Worm (Caenorhabditis elegans) whole organism, late embryonic: ENCODE data around the gene mks-3.

Experiments
- C38D4.7 ChIP-seq: fragments of 200-800 bp; sonication (Bioruptor generic); optimal IDR thresholded peaks from 2 replicates; lab custom pipeline; 2018; ENCODE audit warnings: mild to moderate bottlenecking, missing genetic modification characterization, moderate library complexity, missing compliant biosample characterization
- F13H6.1 ChIP-seq: sonication (generic microtip); optimal IDR thresholded peaks from 2 replicates; lab custom pipeline; 2016; ENCODE audit warnings: missing genetic modification characterization, missing compliant biosample characterization
- K02D7.2 ChIP-seq: sonication (generic microtip); optimal IDR thresholded peaks from 2 replicates; lab custom pipeline; 2017; ENCODE audit warnings: mild to moderate bottlenecking, missing genetic modification characterization, missing compliant biosample characterization
- K09A11.1 ChIP-seq: sonication (generic microtip); optimal IDR thresholded peaks from 2 replicates; lab custom pipeline; 2017; ENCODE audit warnings: antibody characterized with exemption, mild to moderate bottlenecking, missing genetic modification characterization, missing compliant biosample characterization; ENCODE audit not compliant: insufficient read depth
- ama-1 ChIP-seq: fragments of 150-350 bp; optimal IDR thresholded peaks from 2 replicates; lab custom pipeline; 2014
- ceh-19 ChIP-seq: fragments of 200-800 bp; sonication (Bioruptor generic); optimal IDR thresholded peaks from 2 replicates; lab custom pipeline; 2018; ENCODE audit warnings: mild to moderate bottlenecking, missing genetic modification characterization, missing compliant biosample characterization
- ceh-2 ChIP-seq: sonication (generic microtip); optimal IDR thresholded peaks from 2 replicates; lab custom pipeline; 2016; ENCODE audit warnings: missing genotype, missing genetic modification characterization, missing compliant biosample characterization
- ceh-24 ChIP-seq: sonication (generic microtip); optimal IDR thresholded peaks from 2 replicates; lab custom pipeline; 2016; ENCODE audit warnings: mild to moderate bottlenecking, missing genetic modification characterization, missing compliant biosample characterization
- ceh-31 ChIP-seq: sonication (generic microtip); optimal IDR thresholded peaks from 2 replicates; lab custom pipeline; 2016; ENCODE audit warnings: missing genetic modification characterization, missing compliant biosample characterization
- ceh-34 ChIP-seq: sonication (generic microtip); optimal IDR thresholded peaks from 2 replicates; lab custom pipeline; 2016; ENCODE audit warnings: mild to moderate bottlenecking, missing genetic modification characterization, missing compliant biosample characterization
- ceh-48 ChIP-seq: sonication (generic microtip); optimal IDR thresholded peaks from 2 replicates; lab custom pipeline; 2016; ENCODE audit warnings: missing genetic modification characterization, inconsistent platforms, missing compliant biosample characterization
- dmd-4 ChIP-seq: sonication (generic microtip); optimal IDR thresholded peaks from 2 replicates; lab custom pipeline; 2016; ENCODE audit warnings: borderline replicate concordance, missing genetic modification characterization, missing compliant biosample characterization
- dve-1 ChIP-seq: sonication (generic microtip); optimal IDR thresholded peaks from 2 replicates; lab custom pipeline; 2017; ENCODE audit warnings: antibody characterized with exemption, mild to moderate bottlenecking, missing genetic modification characterization, missing compliant biosample characterization
- elt-2 ChIP-seq: sonication (generic microtip); optimal IDR thresholded peaks from 2 replicates; lab custom pipeline; 2016; ENCODE audit warnings: missing genetic modification reagents, missing genetic modification characterization, missing compliant biosample characterization
- eyg-1 ChIP-seq: sonication (generic microtip); optimal IDR thresholded peaks from 2 replicates; lab custom pipeline; 2016; ENCODE audit warnings: missing genotype, missing genetic modification characterization, missing compliant biosample characterization
- fkh-6 ChIP-seq: sonication (generic microtip); optimal IDR thresholded peaks from 2 replicates; lab custom pipeline; 2016; ENCODE audit warnings: missing genetic modification characterization, missing compliant biosample characterization
- hlh-15 ChIP-seq: sonication (generic microtip); optimal IDR thresholded peaks from 2 replicates; lab custom pipeline; 2016; ENCODE audit warnings: missing genetic modification characterization, missing compliant biosample characterization
- hlh-8 ChIP-seq: sonication (generic microtip); optimal IDR thresholded peaks from 2 replicates; lab custom pipeline; 2016; ENCODE audit warnings: missing genotype, missing genetic modification characterization, missing compliant biosample characterization
- lin-11 ChIP-seq: fragments of 200-800 bp; sonication (Bioruptor generic); optimal IDR thresholded peaks from 2 replicates; lab custom pipeline; 2018; ENCODE audit warnings: mild to moderate bottlenecking, missing genetic modification characterization, missing compliant biosample characterization
- madf-2 ChIP-seq: sonication (generic microtip); optimal IDR thresholded peaks from 2 replicates; lab custom pipeline; 2017; ENCODE audit warnings: missing genetic modification characterization, missing compliant biosample characterization
- mec-3 ChIP-seq: sonication (generic microtip); optimal IDR thresholded peaks from 2 replicates; lab custom pipeline; 2016; ENCODE audit warnings: borderline replicate concordance, missing genetic modification characterization, missing compliant biosample characterization
- nfya-1 ChIP-seq: sonication (generic microtip); optimal IDR thresholded peaks from 2 replicates; lab custom pipeline; 2017; ENCODE audit warnings: missing genetic modification characterization, mild to moderate bottlenecking, missing compliant biosample characterization, antibody characterized with exemption, moderate library complexity
- nhr-11 ChIP-seq: fragments of 150-350 bp; optimal IDR thresholded peaks from 2 replicates; lab custom pipeline; 2014; ENCODE audit warnings: missing biosample characterization, missing genetic modification characterization
- nhr-232 ChIP-seq: sonication (generic microtip); optimal IDR thresholded peaks from 2 replicates; lab custom pipeline; 2016; ENCODE audit warnings: missing genetic modification characterization, missing compliant biosample characterization
- pag-3 ChIP-seq: sonication (generic microtip); optimal IDR thresholded peaks from 2 replicates; lab custom pipeline; 2016; ENCODE audit warnings: missing compliant biosample characterization, missing genetic modification characterization, borderline replicate concordance
- pat-9 ChIP-seq: fragments of 200-800 bp; sonication (Bioruptor generic); optimal IDR thresholded peaks from 2 replicates; lab custom pipeline; 2018; ENCODE audit warnings: mild to moderate bottlenecking, missing genetic modification characterization, moderate library complexity, missing compliant biosample characterization
- pha-2 ChIP-seq: sonication (generic microtip); optimal IDR thresholded peaks from 2 replicates; lab custom pipeline; 2017; ENCODE audit warnings: mild to moderate bottlenecking, missing genetic modification characterization, missing compliant biosample characterization
- pha-4 ChIP-seq: fragments of 150-350 bp; optimal IDR thresholded peaks from 2 replicates; lab custom pipeline; 2018; ENCODE audit warnings: missing biosample characterization, missing genetic modification reagents, missing genetic modification characterization
- pqm-1 ChIP-seq: sonication (generic microtip); optimal IDR thresholded peaks from 2 replicates; lab custom pipeline; 2016; ENCODE audit warnings: missing genetic modification characterization, missing compliant biosample characterization
- ref-2 ChIP-seq: sonication (generic microtip); optimal IDR thresholded peaks from 2 replicates; lab custom pipeline; 2016; ENCODE audit warnings: missing genetic modification characterization, missing compliant biosample characterization
- sox-2 ChIP-seq: fragments of 200-800 bp; sonication (Bioruptor generic); IDR thresholded peaks from 2 replicates; pipeline ENCODE4 v1.3.6; 2022; ENCODE audit warnings: missing genetic modification reagents, missing genetic modification characterization, missing compliant biosample characterization
- sox-4 ChIP-seq: sonication (generic microtip); optimal IDR thresholded peaks from 2 replicates; lab custom pipeline; 2017; ENCODE audit warnings: mild to moderate bottlenecking, missing genetic modification characterization, inconsistent platforms, missing compliant biosample characterization
- ttx-3 ChIP-seq: sonication (generic microtip); optimal IDR thresholded peaks from 2 replicates; lab custom pipeline; 2016; ENCODE audit warnings: missing genetic modification reagents, missing genetic modification characterization, missing compliant biosample characterization
- unc-42 ChIP-seq: sonication (generic microtip); optimal IDR thresholded peaks from 2 replicates; lab custom pipeline; 2016; ENCODE audit warnings: missing genotype, missing genetic modification characterization, missing compliant biosample characterization
- unc-55 ChIP-seq: sonication (generic microtip); optimal IDR thresholded peaks from 2 replicates; lab custom pipeline; 2017; ENCODE audit warnings: missing biosample characterization, missing genetic modification reagents, missing genetic modification characterization
- unc-86 ChIP-seq: sonication (generic microtip); optimal IDR thresholded peaks from 2 replicates; lab custom pipeline; 2016; ENCODE audit warnings: missing genetic modification characterization, missing compliant biosample characterization
- zip-5 ChIP-seq: sonication (generic microtip); optimal IDR thresholded peaks from 2 replicates; lab custom pipeline; 2016; ENCODE audit warnings: missing genetic modification characterization, missing compliant biosample characterization

mks-3 gene

ce11 chrII:7623466-7623865 is 40.0 kb upstream of the mks-3 start:
- peak; percentile 54 for TF ChIP-seq unc-55 (GFP tag; lab: Kevin White, UChicago)
- TF ChIP-seq pha-2, result peak; percentile 10
- peak; percentile 14 for TF ChIP-seq elt-2 (tag; lab: Kevin White, UChicago)
- TF ChIP-seq pag-3, result no peak
- no peak for TF ChIP-seq pha-4 (tag; lab: Kevin White, UChicago)
- peak; percentile 45 for TF ChIP-seq ceh-34 (tag; lab: Kevin White, UChicago)
- TF ChIP-seq, all 69 proteins: peak for 4

- TF ChIP-seq ceh-31 (peak; percentile 32), fkh-6 (tag; lab: Kevin White, UChicago) (no peak), unc-42 (tag; lab: Kevin White, UChicago) (peak; percentile 14), ref-2 (tag; lab: Kevin White, UChicago) (peak; percentile 5)
- TF ChIP-seq, all 69 proteins: peak for 3
These were observed 38.1 kb upstream of the mks-3 start for ce11 chrII:7621513-7621912.

ce11 chrII:7620413-7620812 is 37.0 kb upstream of the mks-3 start, which contains the start of gene R07G3.8:
Gene R07G3.8, minus strand, starts transcription at chrII:7620513.
- no peak for TF ChIP-seq ceh-48
- no peak for TF ChIP-seq unc-86
- no peak for TF ChIP-seq zip-5 (tag; lab: Kevin White, UChicago)
- TF ChIP-seq unc-42 (tag; lab: Kevin White, UChicago), result no peak
- no peak for TF ChIP-seq nhr-11 (tag; lab: Kevin White, UChicago)
- no peak for TF ChIP-seq C38D4.7 (GFP tag; lab: Kevin White, UChicago)
- no peak for TF ChIP-seq fkh-6 (tag; lab: Kevin White, UChicago)
- TF ChIP-seq hlh-15 (tag; lab: Kevin White, UChicago), result no peak
- TF ChIP-seq K09A11.1 (tag; lab: Kevin White, UChicago), result no peak
- no peak for TF ChIP-seq ref-2 (tag; lab: Kevin White, UChicago)
- TF ChIP-seq, all 69 proteins: peak for 0

ce11 chrII:7618212-7618611 is 34.8 kb upstream of the mks-3 start:
- TF ChIP-seq pqm-1 (tag; lab: Kevin White, UChicago) (no peak), F13H6.1 (tag; lab: Kevin White, UChicago) (no peak), pha-4 (tag; lab: Kevin White, UChicago) (no peak), K02D7.2 (tag; lab: Kevin White, UChicago) (no peak), C38D4.7 (GFP tag; lab: Kevin White, UChicago) (no peak), hlh-8 (tag; lab: Kevin White, UChicago) (no peak), sox-4 (tag; lab: Kevin White, UChicago) (no peak), unc-86 (no peak), ceh-2 (tag; lab: Kevin White, UChicago) (no peak), unc-55 (GFP tag; lab: Kevin White, UChicago) (no peak), eyg-1 (tag; lab: Kevin White, UChicago) (no peak), mec-3 (no peak), madf-2 (tag; lab: Kevin White, UChicago) (no peak), nhr-11 (tag; lab: Kevin White, UChicago) (no peak), pat-9 (tag; lab: Kevin White, UChicago) (no peak), sox-2 (GFP tag; lab: Robert Waterston, UW) (no peak), ceh-31 (no peak)

- no peak for TF ChIP-seq eyg-1 (tag; lab: Kevin White, UChicago)
- no peak for TF ChIP-seq dmd-4 (tag; lab: Kevin White, UChicago)
- no peak for TF ChIP-seq pqm-1 (tag; lab: Kevin White, UChicago)
- no peak for TF ChIP-seq ceh-24 (tag; lab: Kevin White, UChicago)
- TF ChIP-seq K02D7.2 (tag; lab: Kevin White, UChicago), result no peak
- TF ChIP-seq nhr-232, result no peak
- no peak for TF ChIP-seq dve-1 (tag; lab: Kevin White, UChicago)
- no peak for TF ChIP-seq sox-4 (tag; lab: Kevin White, UChicago)
- TF ChIP-seq ceh-31, result no peak
- no peak for TF ChIP-seq ceh-34 (tag; lab: Kevin White, UChicago)
- no peak for TF ChIP-seq ref-2 (tag; lab: Kevin White, UChicago)
- no peak for TF ChIP-seq lin-11
- no peak for TF ChIP-seq F13H6.1 (tag; lab: Kevin White, UChicago)
- TF ChIP-seq ama-1 (lab: Kevin White, UChicago), result no peak
- TF ChIP-seq nfya-1, result no peak
- no peak for TF ChIP-seq ttx-3
- no peak for TF ChIP-seq ceh-19
These were observed 32.7 kb upstream of the mks-3 start, which contains the start of gene cdc-42 for ce11 chrII:7616141-7616540. Gene cdc-42, plus strand, starts transcription at chrII:7616452.
